Worm (Caenorhabditis elegans): ENCODE measurements around the gene pcyt-2.2.

DNA sequence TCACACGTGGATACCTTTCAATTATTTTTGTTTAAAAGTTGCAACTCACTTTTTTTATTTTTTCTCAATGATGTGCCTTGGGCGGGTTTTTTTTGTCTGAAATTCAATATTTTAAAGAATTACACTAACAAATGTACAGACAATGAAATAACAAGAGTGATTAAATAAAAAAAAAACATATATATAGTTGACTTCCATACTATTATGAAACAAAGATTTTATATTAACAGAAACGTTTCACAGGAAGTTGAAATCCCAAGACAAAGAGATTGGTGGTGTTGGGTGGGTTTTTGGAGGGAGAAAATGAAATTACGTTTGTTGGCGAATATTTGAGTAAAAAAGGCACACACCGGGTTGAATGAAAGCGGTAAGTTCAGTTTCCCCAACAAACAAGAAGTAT, 8.2 kb upstream of the pcyt-2.2 start, which contains the start of gene cca-1:
- no peak for TF ChIP-seq fos-1 (tag; optimal IDR thresholded peaks at IDR 0.05)
- no peak for TF ChIP-seq blmp-1 (tag; optimal IDR thresholded peaks at IDR 0.05; ENCODE audit: insufficient read depth)
- no peak for TF ChIP-seq ceh-82 (tag; optimal IDR thresholded peaks at IDR 0.05)
- TF ChIP-seq nhr-12 (tag; optimal IDR thresholded peaks at IDR 0.05) = no peak
- TF ChIP-seq nhr-11 (tag; optimal IDR thresholded peaks at IDR 0.05) = no peak
- TF ChIP-seq ZK546.5 (tag; optimal IDR thresholded peaks at IDR 0.05) = no peak
- no peak for TF ChIP-seq elt-1 (tag; optimal IDR thresholded peaks at IDR 0.05)
- no peak for TF ChIP-seq snpc-4 (tag; optimal IDR thresholded peaks at IDR 0.05)
- no peak for TF ChIP-seq nhr-77 (tag; optimal IDR thresholded peaks at IDR 0.05)
